Worm (Caenorhabditis elegans) whole organism, L1 larva: ENCODE measurements around the gene ZK856.4.
A peak's percentile ranks its signal among the peaks of the same experiment; 100 is the strongest.

Experiments used
- C04F5.9 ChIP-seq: sonication (generic microtip); optimal IDR thresholded peaks from 2 replicates; lab custom pipeline; 2016; ENCODE audit warnings: missing genetic modification characterization, missing compliant biosample characterization
- C16A3.4 ChIP-seq: fragments of 150-350 bp; optimal IDR thresholded peaks from 2 replicates; lab custom pipeline; 2014; ENCODE audit warnings: missing biosample characterization, missing genetic modification characterization
- C34B4.2 ChIP-seq: sonication (generic microtip); optimal IDR thresholded peaks from 2 replicates; lab custom pipeline; 2017; ENCODE audit warnings: mild to moderate bottlenecking, missing genetic modification characterization, missing compliant biosample characterization
- F16B12.6 ChIP-seq: fragments of 150-350 bp; optimal IDR thresholded peaks from 2 replicates; lab custom pipeline; 2014; ENCODE audit warnings: missing biosample characterization, missing genetic modification characterization
- Y116A8C.19 ChIP-seq: sonication (generic microtip); optimal IDR thresholded peaks from 2 replicates; lab custom pipeline; 2016; ENCODE audit warnings: missing compliant biosample characterization, missing genetic modification characterization, borderline replicate concordance
- aly-2 ChIP-seq: fragments of 150-350 bp; optimal IDR thresholded peaks from 2 replicates; lab custom pipeline; 2014; ENCODE audit warnings: missing biosample characterization, missing genetic modification characterization
- ceh-8 ChIP-seq: fragments of 200-800 bp; sonication (Bioruptor generic); optimal IDR thresholded peaks from 2 replicates; lab custom pipeline; 2018; ENCODE audit warnings: mild to moderate bottlenecking, missing genetic modification characterization, moderate library complexity, missing compliant biosample characterization
- ceh-90 ChIP-seq: sonication (generic microtip); optimal IDR thresholded peaks from 2 replicates; lab custom pipeline; 2016; ENCODE audit warnings: missing genetic modification characterization, missing compliant biosample characterization
- ces-1 ChIP-seq: fragments of 150-350 bp; optimal IDR thresholded peaks from 2 replicates; lab custom pipeline; 2014; ENCODE audit warnings: missing biosample characterization, missing genetic modification reagents, missing genetic modification characterization
- efl-1 ChIP-seq, 4 experiments: fragments of 150-350 bp; optimal IDR thresholded peaks in 3 of 4; peaks in 1 of 4; 1 replicate in 1 of 4; 2 replicates in 3 of 4; lab custom pipeline; 2014; ENCODE audit warnings: missing biosample characterization in 2 of 4, missing genetic modification characterization in 2 of 4, missing genetic modification reagents in 2 of 4
- egl-13 ChIP-seq: sonication (generic microtip); optimal IDR thresholded peaks from 2 replicates; lab custom pipeline; 2016; ENCODE audit warnings: missing genotype, missing genetic modification reagents, missing genetic modification characterization, missing compliant biosample characterization
- egl-27 ChIP-seq, 2 experiments: fragments of 150-350 bp in 1 of 2; sonication (generic microtip); optimal IDR thresholded peaks; 3 replicates each; lab custom pipeline; 2017 to 2018; ENCODE audit warnings: missing biosample characterization in 2 of 2, missing genetic modification characterization in 2 of 2, missing genetic modification reagents in 2 of 2
- elt-2 ChIP-seq: sonication (generic microtip); optimal IDR thresholded peaks from 2 replicates; lab custom pipeline; 2016; ENCODE audit warnings: missing genetic modification characterization, mild to moderate bottlenecking, inconsistent platforms, missing compliant biosample characterization, missing genetic modification reagents
- elt-3 ChIP-seq, 6 experiments: fragments of 150-350 bp in 1 of 6; sonication (generic microtip); optimal IDR thresholded peaks; 2 replicates each; lab custom pipeline; 2017 to 2018; ENCODE audit warnings: missing biosample characterization in 6 of 6, missing genetic modification characterization in 6 of 6, inconsistent platforms in 1 of 6
- ets-5 ChIP-seq: fragments of 200-800 bp; sonication (Bioruptor generic); IDR thresholded peaks from 2 replicates; pipeline ENCODE4 v1.3.6; 2022; ENCODE audit warnings: missing genetic modification characterization, missing compliant biosample characterization
- fkh-10 ChIP-seq: sonication (generic microtip); optimal IDR thresholded peaks from 2 replicates; lab custom pipeline; 2017; ENCODE audit warnings: missing biosample characterization, missing genetic modification reagents, missing genetic modification characterization
- fkh-8 ChIP-seq: sonication (generic microtip); optimal IDR thresholded peaks from 2 replicates; lab custom pipeline; 2016; ENCODE audit warnings: mild to moderate bottlenecking, missing genetic modification characterization, missing compliant biosample characterization
- fos-1 ChIP-seq: fragments of 150-350 bp; optimal IDR thresholded peaks from 2 replicates; lab custom pipeline; 2014; ENCODE audit warnings: missing biosample characterization, missing genetic modification characterization
- grh-1 ChIP-seq: fragments of 200-800 bp; sonication (Bioruptor generic); IDR thresholded peaks from 2 replicates; pipeline ENCODE4 v1.3.6; 2022; ENCODE audit warnings: missing genetic modification reagents, missing genetic modification characterization, missing compliant biosample characterization
- hlh-4 ChIP-seq: sonication (generic microtip); optimal IDR thresholded peaks from 2 replicates; lab custom pipeline; 2016; ENCODE audit warnings: mild to moderate bottlenecking, missing genetic modification characterization, missing compliant biosample characterization
- jun-1 ChIP-seq: fragments of 150-350 bp; optimal IDR thresholded peaks from 2 replicates; lab custom pipeline; 2014; ENCODE audit warnings: missing biosample characterization, missing genetic modification reagents, missing genetic modification characterization
- lin-13 ChIP-seq: fragments of 150-350 bp; optimal IDR thresholded peaks from 2 replicates; lab custom pipeline; 2014; ENCODE audit warnings: missing biosample characterization, missing genetic modification reagents, missing genetic modification characterization
- lin-14 ChIP-seq: fragments of 200-800 bp; sonication (Bioruptor generic); optimal IDR thresholded peaks from 2 replicates; lab custom pipeline; 2018; ENCODE audit warnings: mild to moderate bottlenecking, missing genetic modification characterization, moderate library complexity, missing compliant biosample characterization
- lin-35 ChIP-seq, 2 experiments: fragments of 150-350 bp; optimal IDR thresholded peaks; 2 replicates each; lab custom pipeline; 2014; ENCODE audit warnings: missing biosample characterization in 2 of 2, missing genetic modification characterization in 2 of 2, missing genetic modification reagents in 2 of 2
- lin-39 ChIP-seq: fragments of 150-350 bp; optimal IDR thresholded peaks from 2 replicates; lab custom pipeline; 2014; ENCODE audit warnings: missing biosample characterization, missing genetic modification reagents, missing genetic modification characterization
- lir-3 ChIP-seq: sonication (generic microtip); optimal IDR thresholded peaks from 2 replicates; lab custom pipeline; 2016; ENCODE audit warnings: mild to moderate bottlenecking, missing genetic modification characterization, moderate library complexity, missing compliant biosample characterization; ENCODE audit not compliant: poor library complexity
- lsy-2 ChIP-seq, 2 experiments: fragments of 150-350 bp; optimal IDR thresholded peaks; 2 replicates each; lab custom pipeline; 2014; ENCODE audit warnings: missing biosample characterization in 2 of 2, missing genetic modification characterization in 2 of 2
- mab-9 ChIP-seq: fragments of 200-800 bp; sonication (Bioruptor generic); IDR thresholded peaks from 2 replicates; pipeline ENCODE4 v1.3.6; 2022; ENCODE audit warnings: missing genetic modification reagents, missing genetic modification characterization, missing compliant biosample characterization
- mdl-1 ChIP-seq, 2 experiments: fragments of 150-350 bp; optimal IDR thresholded peaks; 2 replicates each; lab custom pipeline; 2014 to 2017; ENCODE audit warnings: missing biosample characterization in 2 of 2, missing genetic modification characterization in 2 of 2, inconsistent platforms in 1 of 2
- mef-2 ChIP-seq: fragments of 150-350 bp; optimal IDR thresholded peaks from 2 replicates; lab custom pipeline; 2014; ENCODE audit warnings: missing biosample characterization, missing genetic modification characterization
- nhr-11 ChIP-seq: fragments of 150-350 bp; optimal IDR thresholded peaks from 2 replicates; lab custom pipeline; 2014; ENCODE audit warnings: missing biosample characterization, missing genetic modification characterization
- nhr-237 ChIP-seq: fragments of 150-350 bp; optimal IDR thresholded peaks from 2 replicates; lab custom pipeline; 2014; ENCODE audit warnings: missing biosample characterization, missing genetic modification characterization
- nhr-28 ChIP-seq: fragments of 150-350 bp; optimal IDR thresholded peaks from 2 replicates; lab custom pipeline; 2014; ENCODE audit warnings: missing biosample characterization, missing genetic modification characterization
- nhr-71 ChIP-seq: sonication (generic microtip); optimal IDR thresholded peaks from 2 replicates; lab custom pipeline; 2016; ENCODE audit warnings: mild to moderate bottlenecking, missing genetic modification characterization, moderate library complexity, missing compliant biosample characterization
- nhr-76 ChIP-seq: sonication (generic microtip); optimal IDR thresholded peaks from 2 replicates; lab custom pipeline; 2017; ENCODE audit warnings: missing biosample characterization, missing genetic modification characterization
- nhr-77 ChIP-seq: fragments of 150-350 bp; optimal IDR thresholded peaks from 2 replicates; lab custom pipeline; 2014; ENCODE audit warnings: missing biosample characterization, missing genetic modification characterization
- nhr-85 ChIP-seq: sonication (generic microtip); peaks from one replicate; lab custom pipeline; 2016; ENCODE audit warnings: missing genetic modification characterization, inconsistent platforms, missing compliant biosample characterization
- pag-3 ChIP-seq: sonication (generic microtip); optimal IDR thresholded peaks from 2 replicates; lab custom pipeline; 2017; ENCODE audit warnings: missing genetic modification characterization, mild to moderate bottlenecking, missing compliant biosample characterization, antibody characterized with exemption, borderline replicate concordance; ENCODE audit not compliant: insufficient read depth
- snpc-4 ChIP-seq: fragments of 150-350 bp; optimal IDR thresholded peaks from 2 replicates; lab custom pipeline; 2014; ENCODE audit warnings: missing biosample characterization, missing genetic modification characterization
- sox-4 ChIP-seq: sonication (generic microtip); optimal IDR thresholded peaks from 2 replicates; lab custom pipeline; 2016; ENCODE audit warnings: missing genetic modification characterization, missing compliant biosample characterization
- sptf-1 ChIP-seq: fragments of 150-350 bp; optimal IDR thresholded peaks from 2 replicates; lab custom pipeline; 2014; ENCODE audit warnings: missing biosample characterization, missing genetic modification characterization
- sup-37 ChIP-seq: fragments of 200-800 bp; sonication (Bioruptor generic); optimal IDR thresholded peaks from 2 replicates; lab custom pipeline; 2018; ENCODE audit warnings: mild to moderate bottlenecking, missing genetic modification characterization, missing compliant biosample characterization
- unc-130 ChIP-seq: fragments of 150-350 bp; optimal IDR thresholded peaks from 2 replicates; lab custom pipeline; 2017; ENCODE audit warnings: missing biosample characterization, missing genetic modification characterization, inconsistent platforms
- unc-62 ChIP-seq: fragments of 150-350 bp; optimal IDR thresholded peaks from 2 replicates; lab custom pipeline; 2014; ENCODE audit warnings: missing biosample characterization, missing genetic modification reagents, missing genetic modification characterization
- unc-86 ChIP-seq: sonication (generic microtip); optimal IDR thresholded peaks from 2 replicates; lab custom pipeline; 2016; ENCODE audit warnings: missing genetic modification characterization, missing compliant biosample characterization
- unc-98 ChIP-seq: fragments of 200-800 bp; sonication (Bioruptor generic); IDR thresholded peaks from 2 replicates; pipeline ENCODE4 v1.3.6; 2022; ENCODE audit warnings: missing genetic modification characterization, missing compliant biosample characterization
- xbp-1 ChIP-seq: sonication (generic microtip); optimal IDR thresholded peaks from 2 replicates; lab custom pipeline; 2016; ENCODE audit warnings: missing genetic modification characterization, missing compliant biosample characterization
- zag-1 ChIP-seq: fragments of 150-350 bp; optimal IDR thresholded peaks from 2 replicates; lab custom pipeline; 2014; ENCODE audit warnings: missing biosample characterization, missing genetic modification characterization
- zip-4 ChIP-seq: fragments of 200-800 bp; sonication (Bioruptor generic); optimal IDR thresholded peaks from 2 replicates; lab custom pipeline; 2018; ENCODE audit warnings: mild to moderate bottlenecking, missing genetic modification characterization, moderate library complexity, missing compliant biosample characterization
- ztf-4 ChIP-seq: fragments of 150-350 bp; optimal IDR thresholded peaks from 2 replicates; lab custom pipeline; 2014; ENCODE audit warnings: missing biosample characterization, missing genetic modification characterization

ZK856.4 gene

ce11 chrV:10174632-10175075, 8.4 kb upstream of the ZK856.4 start (continued):
- TF ChIP-seq lin-14 (GFP tag; lab: Kevin White, UChicago) (peak; percentile 97), Y116A8C.19 (tag; lab: Kevin White, UChicago) (no peak), F16B12.6 (tag; lab: Kevin White, UChicago) (no peak), ztf-4 (tag; lab: Kevin White, UChicago) (peak; percentile 76), unc-62 (GFP tag; lab: Kevin White, UChicago) (no peak), egl-13 (tag; lab: Kevin White, UChicago) (peak; percentile 91), nhr-71 (tag; lab: Kevin White, UChicago) (peak; percentile 90), ceh-90 (tag; lab: Kevin White, UChicago) (no peak), ceh-8 (peak; percentile 77), lsy-2 (tag; optimal IDR thresholded peaks at IDR 0.05; lab: Kevin White, UChicago) (peak; percentile 56 to 78), zag-1 (tag; lab: Kevin White, UChicago) (peak; percentile 75), nhr-11 (no peak), nhr-237 (tag; lab: Kevin White, UChicago) (peak; percentile 24), ets-5 (GFP tag; lab: Robert Waterston, UW) (no peak), fkh-10 (GFP tag; lab: Kevin White, UChicago) (peak; percentile 97), mab-9 (GFP tag; lab: Robert Waterston, UW) (peak; percentile 9; the same call in 1 of the 2 replicates), lin-13 (peak; percentile 71), unc-86 (peak; percentile 94), unc-130 (no peak), grh-1 (GFP tag; lab: Robert Waterston, UW) (no peak), fkh-8 (tag; lab: Kevin White, UChicago) (peak; percentile 98), nhr-85 (tag; lab: Kevin White, UChicago) (no peak), C16A3.4 (no peak), snpc-4 (tag; lab: Kevin White, UChicago) (peak; percentile 45), efl-1 (optimal IDR thresholded peaks at IDR 0.05; lab: Kevin White, UChicago) (peak; percentile 44 to 53), efl-1 (GFP tag; optimal IDR thresholded peaks at IDR 0.05 in 1 of 2; lab: Kevin White, UChicago) (peak in 1 of 2 experiments; percentile 19), fos-1 (tag; lab: Kevin White, UChicago) (peak; percentile 74), zip-4 (GFP tag; lab: Kevin White, UChicago) (no peak), aly-2 (tag; lab: Kevin White, UChicago) (no peak)
- TF ChIP-seq, all 84 proteins: peak for 39

DNA sequence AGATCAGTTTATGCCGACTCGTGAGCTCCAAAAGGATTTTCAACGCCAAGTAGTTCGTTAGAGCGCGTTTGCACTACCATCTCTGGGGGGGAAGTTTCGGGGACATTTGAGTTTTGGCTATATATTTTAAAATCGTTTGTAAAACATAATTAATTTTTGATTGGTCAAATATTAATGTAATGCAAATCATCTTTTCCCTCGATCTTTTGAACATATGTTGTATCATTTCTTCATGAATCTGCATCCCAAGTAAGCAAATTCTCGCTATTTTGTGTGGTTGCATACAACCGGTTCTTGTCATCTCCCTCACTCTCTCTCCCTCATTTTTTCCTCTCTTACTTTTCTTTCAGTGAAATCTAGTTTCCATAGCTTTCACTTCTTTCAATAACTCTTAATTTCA, 4.9 kb upstream of the ZK856.4 start:
- TF ChIP-seq mdl-1 (tag; optimal IDR thresholded peaks at IDR 0.05; lab: Kevin White, UChicago) (no peak), ces-1 (GFP tag; lab: Kevin White, UChicago) (no peak), nhr-76 (tag; lab: Kevin White, UChicago) (no peak), elt-3 (tag; optimal IDR thresholded peaks at IDR 0.05; lab: Kevin White, UChicago) (no peak), C34B4.2 (tag; lab: Kevin White, UChicago) (no peak), C04F5.9 (tag; lab: Kevin White, UChicago) (peak; percentile 52), nhr-85 (tag; lab: Kevin White, UChicago) (peak; percentile 90), egl-13 (tag; lab: Kevin White, UChicago) (peak; percentile 70), lir-3 (tag; lab: Kevin White, UChicago) (peak; percentile 83), lin-35 (GFP tag; optimal IDR thresholded peaks at IDR 0.05; lab: Kevin White, UChicago) (peak; percentile 50 to 76), sptf-1 (tag; lab: Kevin White, UChicago) (no peak), jun-1 (tag; lab: Kevin White, UChicago) (peak; percentile 39), grh-1 (GFP tag; lab: Robert Waterston, UW) (peak; percentile 91), elt-2 (tag; lab: Kevin White, UChicago) (peak; percentile 24), unc-86 (peak; percentile 53), xbp-1 (tag; lab: Kevin White, UChicago) (peak; percentile 79), C16A3.4 (peak; percentile 44), unc-98 (GFP tag; lab: Robert Waterston, UW) (no peak), mef-2 (no peak), snpc-4 (tag; lab: Kevin White, UChicago) (peak; percentile 54), mab-9 (GFP tag; lab: Robert Waterston, UW) (peak; percentile 34; the same call in 1 of the 2 replicates), zip-4 (GFP tag; lab: Kevin White, UChicago) (no peak), pag-3 (peak; percentile 41), egl-27 (tag; optimal IDR thresholded peaks at IDR 0.05; lab: Kevin White, UChicago) (no peak), nhr-77 (peak; percentile 70), sox-4 (tag; lab: Kevin White, UChicago) (peak; percentile 41), nhr-28 (no peak), lin-39 (tag; lab: Kevin White, UChicago) (no peak), hlh-4 (tag; lab: Kevin White, UChicago) (peak; percentile 24), sup-37 (GFP tag; lab: Kevin White, UChicago) (peak; percentile 15)
